Worm (Caenorhabditis elegans): ENCODE data around the gene F59A7.2.

F59A7.2 gene

ce11 chrV:2016428-2016827 lies at the start of gene F59A7.2:
Gene F59A7.2, minus strand, starts transcription at chrV:2016528.
- no peak for TF ChIP-seq unc-62 (GFP tag; optimal IDR thresholded peaks at IDR 0.05)

- TF ChIP-seq unc-62 (GFP tag; optimal IDR thresholded peaks at IDR 0.05), result no peak
Measured at ce11 chrV:2057324-2057723, 41.0 kb upstream of the F59A7.2 start, which contains the start of gene comt-3. Gene comt-3, plus strand, starts transcription at chrV:2057537.

- TF ChIP-seq unc-62 (GFP tag; optimal IDR thresholded peaks at IDR 0.05), result no peak
Measured at ce11 chrV:2055765-2056504, 39.6 kb upstream of the F59A7.2 start.

- no peak for TF ChIP-seq unc-62 (GFP tag; optimal IDR thresholded peaks at IDR 0.05)
Measured at ce11 chrV:2054254-2054653, 37.9 kb upstream of the F59A7.2 start.

- TF ChIP-seq unc-62 (GFP tag; optimal IDR thresholded peaks at IDR 0.05), result no peak
Measured at ce11 chrV:2053509-2053908, 37.2 kb upstream of the F59A7.2 start, which contains the start of gene comt-5. Gene comt-5, minus strand, starts transcription at chrV:2053609.

- no peak for TF ChIP-seq unc-62 (GFP tag; optimal IDR thresholded peaks at IDR 0.05)
Measured at ce11 chrV:2051507-2051906, 35.2 kb upstream of the F59A7.2 start, which contains the start of gene Y40B10A.11. Gene Y40B10A.11, minus strand, starts transcription at chrV:2051607.

ce11 chrV:2050790-2051189 lies 34.5 kb upstream of the F59A7.2 start:
- no peak for TF ChIP-seq unc-62 (GFP tag; optimal IDR thresholded peaks at IDR 0.05)

- no peak for TF ChIP-seq unc-62 (GFP tag; optimal IDR thresholded peaks at IDR 0.05)
Measured at ce11 chrV:2050136-2050535, 33.8 kb upstream of the F59A7.2 start, which contains the start of gene comt-4. Gene comt-4, minus strand, starts transcription at chrV:2050185.

ce11 chrV:2045956-2046355 lies 29.6 kb upstream of the F59A7.2 start, which contains the start of gene Y40B10A.5:
Gene Y40B10A.5, minus strand, starts transcription at chrV:2046056.
- TF ChIP-seq unc-62 (GFP tag; optimal IDR thresholded peaks at IDR 0.05), result no peak

- TF ChIP-seq unc-62 (GFP tag; optimal IDR thresholded peaks at IDR 0.05), result no peak
Measured at ce11 chrV:2035545-2035944, 19.2 kb upstream of the F59A7.2 start, which contains the start of gene srab-23. Gene srab-23, minus strand, starts transcription at chrV:2035645.

- no peak for TF ChIP-seq unc-62 (GFP tag; optimal IDR thresholded peaks at IDR 0.05)
Measured at ce11 chrV:2031454-2031853, 15.1 kb upstream of the F59A7.2 start, which contains the start of gene hil-6. Gene hil-6, minus strand, starts transcription at chrV:2031554.

ce11 chrV:2030661-2031060 lies 14.3 kb upstream of the F59A7.2 start:
- TF ChIP-seq unc-62 (GFP tag; optimal IDR thresholded peaks at IDR 0.05), result no peak

- no peak for TF ChIP-seq unc-62 (GFP tag; optimal IDR thresholded peaks at IDR 0.05)
Measured at ce11 chrV:2029877-2030276, 13.5 kb upstream of the F59A7.2 start, which contains the start of gene F59A7.12. Gene F59A7.12, plus strand, starts transcription at chrV:2030177.

- TF ChIP-seq unc-62 (GFP tag; optimal IDR thresholded peaks at IDR 0.05), result no peak
Measured at ce11 chrV:2027787-2028186, 11.5 kb upstream of the F59A7.2 start, which contains the start of gene srab-13. Gene srab-13, minus strand, starts transcription at chrV:2027887.

- no peak for TF ChIP-seq unc-62 (GFP tag; optimal IDR thresholded peaks at IDR 0.05)
Measured at ce11 chrV:2022374-2022773, 6.0 kb upstream of the F59A7.2 start, which contains the start of gene F59A7.5. Gene F59A7.5, plus strand, starts transcription at chrV:2022674.

- no peak for TF ChIP-seq unc-62 (GFP tag; optimal IDR thresholded peaks at IDR 0.05)
Measured at ce11 chrV:2021283-2021682, 5.0 kb upstream of the F59A7.2 start.

- TF ChIP-seq unc-62 (GFP tag; optimal IDR thresholded peaks at IDR 0.05), result no peak
Measured at ce11 chrV:2018689-2019088, 2.4 kb upstream of the F59A7.2 start, which contains the start of gene F59A7.14. Gene F59A7.14, plus strand, starts transcription at chrV:2018989.
